Fruit fly (Drosophila melanogaster) whole organism, embryonic: ENCODE results near the gene CG3748.

Source experiments
- Aef1 ChIP-seq: fragments of 200-800 bp; sonication (Bioruptor generic); IDR thresholded peaks from 3 replicates; pipeline ENCODE4 v1.3.6; 2022; ENCODE audit warnings: missing biosample characterization, missing genetic modification characterization
- CG10431 ChIP-seq: fragments of 200-800 bp; sonication (Bioruptor generic); optimal IDR thresholded peaks from 3 replicates; lab custom pipeline; 2018; ENCODE audit warnings: missing biosample characterization, mild to moderate bottlenecking, missing genetic modification characterization
- CG10654 ChIP-seq: fragments of 200-800 bp; sonication (Bioruptor generic); optimal IDR thresholded peaks from 2 replicates; lab custom pipeline; 2016; ENCODE audit warnings: missing biosample characterization, missing genetic modification characterization
- CG11398 ChIP-seq: fragments of 200-800 bp; sonication (Bioruptor generic); optimal IDR thresholded peaks from 2 replicates; lab custom pipeline; 2016; ENCODE audit warnings: missing biosample characterization, missing genetic modification characterization
- CG12236 ChIP-seq: fragments of 200-800 bp; sonication (Bioruptor generic); optimal IDR thresholded peaks from 2 replicates; lab custom pipeline; 2016; ENCODE audit warnings: missing biosample characterization, missing genetic modification characterization
- CG13775 ChIP-seq: fragments of 200-800 bp; sonication (Bioruptor generic); optimal IDR thresholded peaks from 3 replicates; lab custom pipeline; 2017; ENCODE audit warnings: missing biosample characterization, mild to moderate bottlenecking, missing genetic modification characterization
- CG13894 ChIP-seq: fragments of 200-800 bp; sonication (Bioruptor generic); optimal IDR thresholded peaks from 3 replicates; lab custom pipeline; 2018; ENCODE audit warnings: missing biosample characterization, mild to moderate bottlenecking, missing genetic modification characterization, moderate library complexity
- CG14014 ChIP-seq: fragments of 200-800 bp; sonication (Bioruptor generic); IDR thresholded peaks from 2 replicates; pipeline ENCODE4 v1.3.6; 2022; ENCODE audit warnings: missing biosample characterization, missing genetic modification characterization
- CG14667 ChIP-seq: fragments of 200-800 bp; sonication (Bioruptor generic); IDR thresholded peaks from 2 replicates; pipeline ENCODE4 v1.3.6; 2022; ENCODE audit warnings: missing biosample characterization, missing genetic modification characterization
- CG1602 ChIP-seq: fragments of 200-800 bp; sonication (Bioruptor generic); optimal IDR thresholded peaks from 3 replicates; lab custom pipeline; 2016; ENCODE audit warnings: missing biosample characterization, missing genetic modification characterization
- CG18011 ChIP-seq: fragments of 200-800 bp; sonication (Bioruptor generic); optimal IDR thresholded peaks from 2 replicates; lab custom pipeline; 2017; ENCODE audit warnings: missing biosample characterization, missing genetic modification characterization, mild to moderate bottlenecking, moderate library complexity, missing genotype
- CG18262 ChIP-seq: fragments of 200-800 bp; optimal IDR thresholded peaks from 3 replicates; lab custom pipeline; 2019; ENCODE audit warnings: missing biosample characterization, mild to moderate bottlenecking, missing genetic modification characterization, moderate library complexity
- CG2120 ChIP-seq: fragments of 200-800 bp; sonication (Bioruptor generic); optimal IDR thresholded peaks from 3 replicates; lab custom pipeline; 2016; ENCODE audit warnings: missing biosample characterization, missing genetic modification characterization
- CG2199 ChIP-seq: fragments of 200-800 bp; sonication (Bioruptor generic); IDR thresholded peaks from 3 replicates; pipeline ENCODE4 v1.3.6; 2022; ENCODE audit warnings: missing biosample characterization, missing genetic modification characterization
- CG30020 ChIP-seq: fragments of 200-800 bp; optimal IDR thresholded peaks from 2 replicates; lab custom pipeline; 2019; ENCODE audit warnings: missing biosample characterization, mild to moderate bottlenecking, missing genetic modification characterization, moderate library complexity
- CG30431 ChIP-seq: fragments of 200-800 bp; sonication (Bioruptor generic); optimal IDR thresholded peaks from 2 replicates; lab custom pipeline; 2017; ENCODE audit warnings: missing biosample characterization, missing genetic modification characterization
- CG3163 ChIP-seq: fragments of 200-800 bp; sonication (Bioruptor generic); optimal IDR thresholded peaks from 3 replicates; lab custom pipeline; 2016; ENCODE audit warnings: missing biosample characterization, missing genetic modification characterization
- CG3838 ChIP-seq: fragments of 200-800 bp; sonication (Bioruptor generic); optimal IDR thresholded peaks from 3 replicates; lab custom pipeline; 2016; ENCODE audit warnings: missing biosample characterization, missing genetic modification characterization
- CHES-1-like ChIP-seq: fragments of 200-800 bp; sonication (Bioruptor generic); optimal IDR thresholded peaks from 2 replicates; lab custom pipeline; 2016; ENCODE audit warnings: missing biosample characterization, missing genetic modification characterization
- Dref ChIP-seq: fragments of 200-800 bp; sonication (Bioruptor generic); IDR thresholded peaks from 2 replicates; pipeline ENCODE4 v1.3.6; 2022; ENCODE audit warnings: missing biosample characterization, missing genetic modification characterization
- Kr ChIP-seq: fragments of 200-800 bp; sonication (Bioruptor generic); optimal IDR thresholded peaks from 2 replicates; lab custom pipeline; 2017; ENCODE audit warnings: missing biosample characterization, mild to moderate bottlenecking, missing genetic modification characterization
- Mad ChIP-seq: fragments of 200-800 bp; sonication (Bioruptor generic); optimal IDR thresholded peaks from 2 replicates; lab custom pipeline; 2016; ENCODE audit warnings: missing biosample characterization, missing genetic modification characterization
- Mrtf ChIP-seq: fragments of 200-800 bp; sonication (Bioruptor generic); IDR thresholded peaks from 3 replicates; pipeline ENCODE4 v1.3.6; 2022; ENCODE audit warnings: missing biosample characterization, missing genetic modification characterization
- Oli ChIP-seq: fragments of 200-800 bp; sonication (Bioruptor generic); optimal IDR thresholded peaks from 2 replicates; lab custom pipeline; 2018; ENCODE audit warnings: missing biosample characterization, mild to moderate bottlenecking, missing genetic modification characterization, moderate library complexity
- PHDP ChIP-seq: fragments of 200-800 bp; sonication (Bioruptor generic); optimal IDR thresholded peaks from 3 replicates; lab custom pipeline; 2018; ENCODE audit warnings: missing biosample characterization, mild to moderate bottlenecking, missing genetic modification characterization, moderate library complexity
- Scr ChIP-seq: fragments of 200-800 bp; sonication (Bioruptor generic); IDR thresholded peaks from 2 replicates; pipeline ENCODE4 v1.3.6; 2022; ENCODE audit warnings: missing biosample characterization, missing genetic modification characterization; ENCODE audit not compliant: partially characterized antibody
- Side ChIP-seq: fragments of 200-800 bp; sonication (Bioruptor generic); optimal IDR thresholded peaks from 2 replicates; lab custom pipeline; 2016; ENCODE audit warnings: missing biosample characterization, missing genetic modification characterization
- TFAM ChIP-seq: fragments of 200-800 bp; sonication (Bioruptor generic); optimal IDR thresholded peaks from 2 replicates; lab custom pipeline; 2017; ENCODE audit warnings: missing biosample characterization, missing genetic modification characterization, inconsistent platforms
- Trl ChIP-seq, 3 experiments: fragments of >200 bp in 2 of 3; fragments of 200-800 bp in 1 of 3; sonication (Bioruptor generic) in 1 of 3; optimal IDR thresholded peaks; 2 replicates in 1 of 3; 3 replicates in 2 of 3; lab custom pipeline; 2016 to 2017; ENCODE audit warnings: missing biosample characterization in 1 of 3, missing genetic modification characterization in 1 of 3
- Usf ChIP-seq: fragments of 200-800 bp; sonication (Bioruptor generic); optimal IDR thresholded peaks from 2 replicates; lab custom pipeline; 2017; ENCODE audit warnings: missing genotype, missing biosample characterization, missing genetic modification characterization
- Vsx1 ChIP-seq: fragments of 200-800 bp; sonication (Bioruptor generic); optimal IDR thresholded peaks from 2 replicates; lab custom pipeline; 2017; ENCODE audit warnings: missing biosample characterization, mild to moderate bottlenecking, missing genetic modification characterization, missing genetic modification reagents
- al ChIP-seq: fragments of 200-800 bp; sonication (Bioruptor generic); IDR thresholded peaks from 2 replicates; pipeline ENCODE4 v1.3.6; 2022; ENCODE audit warnings: missing biosample characterization, missing genetic modification characterization
- bab2 ChIP-seq: fragments of 200-800 bp; sonication (Bioruptor generic); optimal IDR thresholded peaks from 2 replicates; lab custom pipeline; 2016; ENCODE audit warnings: missing biosample characterization, missing genetic modification characterization
- bigmax ChIP-seq: fragments of 200-800 bp; sonication (Bioruptor generic); optimal IDR thresholded peaks from 2 replicates; lab custom pipeline; 2018; ENCODE audit warnings: missing biosample characterization, mild to moderate bottlenecking, missing genetic modification characterization
- btn ChIP-seq: fragments of 200-800 bp; sonication (Bioruptor generic); optimal IDR thresholded peaks from 2 replicates; lab custom pipeline; 2016; ENCODE audit warnings: missing biosample characterization, missing genetic modification characterization
- caup ChIP-seq: fragments of 200-800 bp; sonication (Bioruptor generic); optimal IDR thresholded peaks from 3 replicates; lab custom pipeline; 2017; ENCODE audit warnings: missing biosample characterization, mild to moderate bottlenecking, missing genetic modification characterization, moderate library complexity; ENCODE audit not compliant: severe bottlenecking
- cg ChIP-seq: fragments of 200-800 bp; sonication (Bioruptor generic); optimal IDR thresholded peaks from 3 replicates; lab custom pipeline; 2019; ENCODE audit warnings: missing biosample characterization, mild to moderate bottlenecking, missing genetic modification characterization, moderate library complexity
- chif ChIP-seq, 2 experiments: fragments of 200-800 bp; sonication (Bioruptor generic); optimal IDR thresholded peaks; 3 replicates each; lab custom pipeline; 2016; ENCODE audit warnings: missing biosample characterization in 2 of 2, missing genetic modification characterization in 2 of 2
- fd3F ChIP-seq: fragments of 200-800 bp; sonication (Bioruptor generic); optimal IDR thresholded peaks from 2 replicates; lab custom pipeline; 2018; ENCODE audit warnings: missing biosample characterization, mild to moderate bottlenecking, missing genetic modification characterization, moderate library complexity
- ftz-f1 ChIP-seq: fragments of 200-800 bp; sonication (Bioruptor generic); optimal IDR thresholded peaks from 2 replicates; lab custom pipeline; 2016; ENCODE audit warnings: missing biosample characterization, missing genetic modification characterization
- gsb-n ChIP-seq: fragments of 200-800 bp; sonication (Bioruptor generic); optimal IDR thresholded peaks from 3 replicates; lab custom pipeline; 2018; ENCODE audit warnings: missing biosample characterization, mild to moderate bottlenecking, missing genetic modification characterization
- ind ChIP-seq: fragments of 200-800 bp; sonication (Bioruptor generic); optimal IDR thresholded peaks from 3 replicates; lab custom pipeline; 2016; ENCODE audit warnings: missing biosample characterization, missing genetic modification characterization
- org-1 ChIP-seq: fragments of 200-800 bp; sonication (Bioruptor generic); optimal IDR thresholded peaks from 2 replicates; lab custom pipeline; 2017; ENCODE audit warnings: missing biosample characterization, missing genetic modification characterization
- psq ChIP-seq: fragments of 200-800 bp; sonication (Bioruptor generic); optimal IDR thresholded peaks from 2 replicates; lab custom pipeline; 2017; ENCODE audit warnings: missing biosample characterization, missing genetic modification characterization
- sens ChIP-seq: fragments of 200-800 bp; sonication (Bioruptor generic); peaks from one replicate; lab custom pipeline; 2016; ENCODE audit warnings: missing biosample characterization, missing genetic modification characterization
- shn ChIP-seq: fragments of 200-800 bp; sonication (Bioruptor generic); optimal IDR thresholded peaks from 3 replicates; lab custom pipeline; 2016; ENCODE audit warnings: missing biosample characterization, missing genetic modification characterization
- sisA ChIP-seq: fragments of 200-800 bp; sonication (Bioruptor generic); IDR thresholded peaks from 2 replicates; pipeline ENCODE4 v1.3.6; 2022; ENCODE audit warnings: missing biosample characterization, missing genetic modification characterization
- sqz ChIP-seq: fragments of 200-800 bp; sonication (Bioruptor generic); optimal IDR thresholded peaks from 3 replicates; lab custom pipeline; 2018; ENCODE audit warnings: missing biosample characterization, mild to moderate bottlenecking, missing genetic modification characterization
- twi ChIP-seq: fragments of 200-800 bp; optimal IDR thresholded peaks from 2 replicates; lab custom pipeline; 2019; ENCODE audit warnings: missing biosample characterization, mild to moderate bottlenecking, missing genetic modification characterization, moderate library complexity
- vnd ChIP-seq: fragments of 200-800 bp; sonication (Bioruptor generic); IDR thresholded peaks from 3 replicates; pipeline ENCODE4 v1.3.6; 2022; ENCODE audit warnings: missing biosample characterization, missing genetic modification characterization; ENCODE audit not compliant: partially characterized antibody

Gene CG3748

dm6 chr2L:9388013-9388605 is 45.5 kb downstream of the CG3748 start (continued):
- TF ChIP-seq psq (peak; percentile 28), btn (no peak), CG13894 (tag; lab: Kevin White, UChicago) (peak; percentile 82), Mad (peak; percentile 46), al (peak; percentile 74), CG30020 (tag; lab: Kevin White, UChicago) (no peak), Side (GFP tag; lab: Kevin White, UChicago) (peak; percentile 67), CG2120 (GFP tag; lab: Kevin White, UChicago) (peak; percentile 94), CG3838 (no peak), Aef1 (GFP tag; lab: Robert Waterston, UW) (peak; percentile 72), Usf (peak; percentile 60), CG10654 (GFP tag; lab: Kevin White, UChicago) (peak; percentile 46), Trl (optimal IDR thresholded peaks at IDR 0.05; lab: Kevin White, UChicago) (no peak), Trl (GFP tag; optimal IDR thresholded peaks at IDR 0.05; lab: Kevin White, UChicago) (peak; percentile 89), shn (peak; percentile 86), Dref (peak; percentile 35; the same call in 1 of the 2 replicates), bigmax (GFP tag; lab: Kevin White, UChicago) (no peak), CG1602 (GFP tag; lab: Kevin White, UChicago) (peak; percentile 34), fd3F (peak; percentile 66), PHDP (tag; lab: Kevin White, UChicago) (peak; percentile 69), ftz-f1 (GFP tag; lab: Kevin White, UChicago) (peak; percentile 51), CG13775 (GFP tag; lab: Kevin White, UChicago) (peak; percentile 51), CG3163 (peak; percentile 18), sens (GFP tag; lab: Kevin White, UChicago) (peak; percentile 87), CG12236 (GFP tag; lab: Kevin White, UChicago) (no peak), CG14667 (peak; percentile 48; the same call in 1 of the 2 replicates), CG18011 (GFP tag; lab: Kevin White, UChicago) (peak; percentile 52), Scr (GFP tag; lab: Robert Waterston, UW) (no peak), Vsx1 (GFP tag; lab: Kevin White, UChicago) (no peak), Mrtf (peak; percentile 59; the same call in 1 of the 3 replicates), org-1 (GFP tag; lab: Kevin White, UChicago) (peak; percentile 68), TFAM (GFP tag; lab: Kevin White, UChicago) (no peak), CG30431 (peak; percentile 48), bab2 (GFP tag; lab: Kevin White, UChicago) (peak; percentile 61), cg (GFP tag; lab: Kevin White, UChicago) (no peak), vnd (GFP tag; lab: Robert Waterston, UW) (no peak), CHES-1-like (GFP tag; lab: Kevin White, UChicago) (peak; percentile 87), twi (tag; lab: Kevin White, UChicago) (no peak), CG14014 (GFP tag; lab: Robert Waterston, UW) (peak; percentile 69), sqz (GFP tag; lab: Kevin White, UChicago) (no peak), Oli (tag; lab: Kevin White, UChicago) (peak; percentile 68), caup (GFP tag; lab: Kevin White, UChicago) (peak; percentile 68), Kr (GFP tag; lab: Kevin White, UChicago) (no peak), sisA (peak; percentile 42), ind (GFP tag; lab: Kevin White, UChicago) (peak; percentile 86), CG2199 (GFP tag; lab: Robert Waterston, UW) (no peak), gsb-n (tag; lab: Kevin White, UChicago) (no peak), CG18262 (tag; lab: Kevin White, UChicago) (peak; percentile 20), CG11398 (peak; percentile 56), CG10431 (GFP tag; lab: Kevin White, UChicago) (no peak), chif (GFP tag; optimal IDR thresholded peaks at IDR 0.05; lab: Kevin White, UChicago) (peak; percentile 59 to 76)
